Worm (Caenorhabditis elegans) whole organism, L1 larva: ENCODE data around the gene F41E6.17.

Experiments
- ama-1 ChIP-seq: fragments of 150-350 bp; optimal IDR thresholded peaks from 2 replicates; lab custom pipeline; 2014
- egl-13 ChIP-seq: sonication (generic microtip); optimal IDR thresholded peaks from 2 replicates; lab custom pipeline; 2016; ENCODE audit warnings: missing genotype, missing genetic modification reagents, missing genetic modification characterization, missing compliant biosample characterization
- nhr-237 ChIP-seq: fragments of 150-350 bp; optimal IDR thresholded peaks from 2 replicates; lab custom pipeline; 2014; ENCODE audit warnings: missing biosample characterization, missing genetic modification characterization

- TF ChIP-seq nhr-237 (tag; lab: Kevin White, UChicago) (no peak), ama-1 (lab: Kevin White, UChicago) (no peak), egl-13 (tag; lab: Kevin White, UChicago) (no peak)
Observed at ce11 chrV:8654460-8655419, 30.8 kb downstream of the F41E6.17 start.
